Fruit fly (Drosophila melanogaster): Measurements from ENCODE around the gene CG9356.

Gene CG9356

dm6 chr3R:9370413-9370812, 33.7 kb downstream of the CG9356 start (continued):
- TF ChIP-seq Gsc (GFP tag; IDR thresholded peaks at IDR 0.05): no peak
- TF ChIP-seq chinmo (GFP tag; IDR thresholded peaks at IDR 0.05; ENCODE audit: partially characterized antibody): 0 out of 4 replicates have a peak, but pooled peaks have one; percentile 29
- peak; percentile 41 for TF ChIP-seq CG10543 (GFP tag; optimal IDR thresholded peaks at IDR 0.05)
- peak; percentile 65 for TF ChIP-seq BtbVII (GFP tag; optimal IDR thresholded peaks at IDR 0.05)
- TF ChIP-seq CG7963 (GFP tag; IDR thresholded peaks at IDR 0.05; ENCODE audit: partially characterized antibody): no peak
- no peak for TF ChIP-seq yki (optimal IDR thresholded peaks at IDR 0.05)
- peak in 1 of 2 experiments; percentile 84 for TF ChIP-seq Hr51 (GFP tag; optimal IDR thresholded peaks at IDR 0.05)
- TF ChIP-seq sens-2 (GFP tag; IDR thresholded peaks at IDR 0.05): no peak
- peak; percentile 54 for TF ChIP-seq tap (tag; optimal IDR thresholded peaks at IDR 0.05)
- TF ChIP-seq da (GFP tag; optimal IDR thresholded peaks at IDR 0.05): no peak
- TF ChIP-seq CG11723 (GFP tag; optimal IDR thresholded peaks at IDR 0.05): peak; percentile 5
- no peak for TF ChIP-seq CG8281 (tag; optimal IDR thresholded peaks at IDR 0.05)
- peak; percentile 47 for TF ChIP-seq E2f2 (GFP tag; IDR thresholded peaks at IDR 0.05)
- no peak for TF ChIP-seq CG4617 (GFP tag; optimal IDR thresholded peaks at IDR 0.05; ENCODE audit: borderline replicate concordance)
- no peak for TF ChIP-seq CG10366 (GFP tag; IDR thresholded peaks at IDR 0.05)
- TF ChIP-seq pnt (GFP tag; optimal IDR thresholded peaks at IDR 0.05): no peak
- TF ChIP-seq abd-A (tag; optimal IDR thresholded peaks at IDR 0.05): no peak
- TF ChIP-seq CG17361 (GFP tag; IDR thresholded peaks at IDR 0.05): peak; percentile 42; the same call in 1 of the 3 replicates
- TF ChIP-seq Dref (GFP tag; IDR thresholded peaks at IDR 0.05): no peak
- no peak for TF ChIP-seq h (optimal IDR thresholded peaks at IDR 0.05)
- no peak for TF ChIP-seq psq (GFP tag; optimal IDR thresholded peaks at IDR 0.05)
- TF ChIP-seq dysf (GFP tag; IDR thresholded peaks at IDR 0.05): peak; percentile 85; the same call in 2 of the 3 replicates
- peak; percentile 48; the same call in 1 of the 2 replicates for TF ChIP-seq CG43689 (GFP tag; IDR thresholded peaks at IDR 0.05)
- TF ChIP-seq tx (GFP tag; optimal IDR thresholded peaks at IDR 0.05): no peak
- no peak for TF ChIP-seq dmrt11E (tag; optimal IDR thresholded peaks at IDR 0.05)
- TF ChIP-seq repo (GFP tag; optimal IDR thresholded peaks at IDR 0.05): no peak
- TF ChIP-seq otp (GFP tag; IDR thresholded peaks at IDR 0.05): no peak
- peak; percentile 73 for TF ChIP-seq stc (GFP tag; IDR thresholded peaks at IDR 0.05)
- TF ChIP-seq CG17186 (GFP tag; optimal IDR thresholded peaks at IDR 0.05): no peak
- no peak for TF ChIP-seq pfk (GFP tag; optimal IDR thresholded peaks at IDR 0.05)
- peak; percentile 47 for TF ChIP-seq CG10209 (GFP tag; optimal IDR thresholded peaks at IDR 0.05)
- peak; percentile 59 for TF ChIP-seq CG9817 (tag; optimal IDR thresholded peaks at IDR 0.05)
- TF ChIP-seq CG18011 (GFP tag; optimal IDR thresholded peaks at IDR 0.05): peak; percentile 27
- no peak for TF ChIP-seq CG8478 (optimal IDR thresholded peaks at IDR 0.05)
- TF ChIP-seq PHDP (tag; optimal IDR thresholded peaks at IDR 0.05): peak; percentile 69
- peak; percentile 24 for TF ChIP-seq caup (GFP tag; optimal IDR thresholded peaks at IDR 0.05; ENCODE audit: severe bottlenecking)
- 0 out of 2 replicates have a peak, but pooled peaks have one; percentile 19 for TF ChIP-seq CG6272 (GFP tag; IDR thresholded peaks at IDR 0.05)
- TF ChIP-seq bigmax (GFP tag; optimal IDR thresholded peaks at IDR 0.05): no peak
- no peak for TF ChIP-seq Ssrp (tag; optimal IDR thresholded peaks at IDR 0.05)
- TF ChIP-seq CG1792 (GFP tag; optimal IDR thresholded peaks at IDR 0.05): peak; percentile 18
- TF ChIP-seq CG7786 (GFP tag; optimal IDR thresholded peaks at IDR 0.05): peak; percentile 48
- TF ChIP-seq Deaf1 (tag; optimal IDR thresholded peaks at IDR 0.05): no peak
- TF ChIP-seq wdn (GFP tag; IDR thresholded peaks at IDR 0.05): no peak
- TF ChIP-seq CG34376 (GFP tag; optimal IDR thresholded peaks at IDR 0.05): no peak
- TF ChIP-seq eyg (GFP tag; optimal IDR thresholded peaks at IDR 0.05): no peak
- peak; percentile 45 for TF ChIP-seq CG2712 (tag; optimal IDR thresholded peaks at IDR 0.05)
- no peak for TF ChIP-seq pita (GFP tag; optimal IDR thresholded peaks at IDR 0.05)
- no peak for TF ChIP-seq CG11398 (GFP tag; optimal IDR thresholded peaks at IDR 0.05)
- TF ChIP-seq pb (GFP tag; optimal IDR thresholded peaks at IDR 0.05): no peak
- peak; percentile 71 for TF ChIP-seq so (GFP tag; IDR thresholded peaks at IDR 0.05)
- TF ChIP-seq Optix (GFP tag; IDR thresholded peaks at IDR 0.05): no peak
- no peak for TF ChIP-seq Sry-δ (GFP tag; optimal IDR thresholded peaks at IDR 0.05)

Measured in whole organism, embryonic.